Fruit fly (Drosophila melanogaster) ovary, adult (tissue): ENCODE results near the gene Dop2R.
"Not testable (repeated sequence)": the region's sequence is repeated elsewhere in the genome, so short reads cannot be mapped to it uniquely, and the experiment has no call there.

Experiments used
- CG17801 ChIP-seq: fragments of 200-800 bp; optimal IDR thresholded peaks from 2 replicates; lab custom pipeline; 2019; ENCODE audit warnings: missing biosample characterization, mild to moderate bottlenecking, missing genetic modification characterization, moderate library complexity; ENCODE audit not compliant: partially characterized antibody

The Dop2R gene

dm6 chrX:20062576-20062975, at the start of gene Dop2R:
TSS of gene Dop2R (minus strand) at chrX:20062706.
- TF ChIP-seq CG17801 (GFP tag; lab: Kevin White, UChicago): no peak

dm6 chrX:20110475-20110874, 48.0 kb upstream of the Dop2R start, which contains the start of gene karr:
TSS of gene karr (minus strand) at chrX:20110575.
- TF ChIP-seq CG17801 (GFP tag; lab: Kevin White, UChicago): no peak

dm6 chrX:20104987-20105386, 42.5 kb upstream of the Dop2R start:
- TF ChIP-seq CG17801 (GFP tag; lab: Kevin White, UChicago): no peak

- not testable (repeated sequence) for TF ChIP-seq CG17801 (GFP tag; lab: Kevin White, UChicago)
These were observed 33.9 kb upstream of the Dop2R start, which contains the start of gene CG42581 for dm6 chrX:20096374-20096773. TSS of gene CG42581 (minus strand) at chrX:20096474.

- TF ChIP-seq CG17801 (GFP tag; lab: Kevin White, UChicago): not testable (repeated sequence)
These were observed 31.6 kb upstream of the Dop2R start, which contains the start of gene Or19b for dm6 chrX:20094098-20094497. TSS of gene Or19b (plus strand) at chrX:20094398.

dm6 chrX:20092308-20092707, 29.8 kb upstream of the Dop2R start, which contains the start of gene fd19B:
TSS of gene fd19B (minus strand) at chrX:20092408.
- TF ChIP-seq CG17801 (GFP tag; lab: Kevin White, UChicago): no peak

- TF ChIP-seq CG17801 (GFP tag; lab: Kevin White, UChicago): no peak
These were observed 21.3 kb upstream of the Dop2R start for dm6 chrX:20083762-20084161.

- TF ChIP-seq CG17801 (GFP tag; lab: Kevin White, UChicago): no peak
These were observed 4.5 kb upstream of the Dop2R start for dm6 chrX:20067017-20067416.

- TF ChIP-seq CG17801 (GFP tag; lab: Kevin White, UChicago): no peak
These were observed 11.5 kb downstream of the Dop2R start, which contains the start of gene CG9570 for dm6 chrX:20050994-20051393. TSS of gene CG9570 (plus strand) at chrX:20051294.

dm6 chrX:20001996-20002395, 60.5 kb downstream of the Dop2R start, which contains the start of gene lky:
TSS of gene lky (minus strand) at chrX:20002096.
- TF ChIP-seq CG17801 (GFP tag; lab: Kevin White, UChicago): no peak

dm6 chrX:19964215-19964614, 98.3 kb downstream of the Dop2R start:
- TF ChIP-seq CG17801 (GFP tag; lab: Kevin White, UChicago): no peak

dm6 chrX:19960881-19961347, 101.6 kb downstream of the Dop2R start, which contains the start of gene Nep3:
TSS of gene Nep3 (plus strand) at chrX:19961297.
- no peak for TF ChIP-seq CG17801 (GFP tag; lab: Kevin White, UChicago)

- no peak for TF ChIP-seq CG17801 (GFP tag; lab: Kevin White, UChicago)
These were observed 103.0 kb downstream of the Dop2R start, which contains the start of gene CG12655 for dm6 chrX:19959353-19959969. TSS of gene CG12655 (minus strand) at chrX:19959403.

- not testable (repeated sequence) for TF ChIP-seq CG17801 (GFP tag; lab: Kevin White, UChicago)
These were observed 104.3 kb downstream of the Dop2R start, which contains the start of gene CG43784 for dm6 chrX:19958242-19958641. TSS of gene CG43784 (minus strand) at chrX:19958342.
